Worm (Caenorhabditis elegans): ENCODE data around the gene F28F5.4.

The F28F5.4 gene

DNA sequence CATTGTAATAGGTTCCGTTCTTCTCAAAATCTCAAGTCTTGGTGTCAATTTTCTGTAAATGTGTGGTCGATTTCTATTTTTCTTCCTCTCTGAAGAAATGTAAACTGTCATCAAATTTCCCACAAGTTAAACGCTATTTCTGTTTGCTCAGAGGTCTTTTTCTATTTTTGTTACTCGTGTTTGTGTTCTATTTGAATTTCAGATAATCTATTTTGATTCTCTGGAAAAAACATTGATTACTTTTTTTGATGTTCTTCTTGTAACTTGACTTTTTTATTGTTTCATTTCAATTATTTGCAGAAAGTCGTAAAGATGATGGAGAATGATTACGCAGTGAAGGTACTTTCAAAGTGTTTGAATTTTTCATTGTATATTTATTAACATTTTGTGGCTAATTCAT lies 14.3 kb downstream of the F28F5.4 start, which contains the start of gene lim-8:
lim-8 (plus strand) TSS at position 301 of the 400 bp plus-strand sequence.
- TF ChIP-seq mab-5 (tag; optimal IDR thresholded peaks at IDR 0.05) (no peak), elt-3 (tag; optimal IDR thresholded peaks at IDR 0.05) (no peak), cnd-1 (tag; optimal IDR thresholded peaks at IDR 0.05) (no peak), snpc-4 (tag; optimal IDR thresholded peaks at IDR 0.05) (no peak), sem-2 (GFP tag; optimal IDR thresholded peaks at IDR 0.05) (no peak), M03D4.4 (tag; optimal IDR thresholded peaks at IDR 0.05) (no peak), ceh-39 (tag; optimal IDR thresholded peaks at IDR 0.05) (no peak), lsy-2 (tag; optimal IDR thresholded peaks at IDR 0.05) (no peak), ztf-11 (tag; optimal IDR thresholded peaks at IDR 0.05) (no peak), pha-4 (tag; optimal IDR thresholded peaks at IDR 0.05) (no peak), bed-3 (GFP tag; optimal IDR thresholded peaks at IDR 0.05) (no peak), hlh-1 (tag; optimal IDR thresholded peaks at IDR 0.05) (no peak), zip-8 (tag; optimal IDR thresholded peaks at IDR 0.05) (no peak), elt-1 (tag; optimal IDR thresholded peaks at IDR 0.05; ENCODE audit: borderline replicate concordance, insufficient read depth) (no peak), tbx-8 (GFP tag; optimal IDR thresholded peaks at IDR 0.05) (no peak)

DNA sequence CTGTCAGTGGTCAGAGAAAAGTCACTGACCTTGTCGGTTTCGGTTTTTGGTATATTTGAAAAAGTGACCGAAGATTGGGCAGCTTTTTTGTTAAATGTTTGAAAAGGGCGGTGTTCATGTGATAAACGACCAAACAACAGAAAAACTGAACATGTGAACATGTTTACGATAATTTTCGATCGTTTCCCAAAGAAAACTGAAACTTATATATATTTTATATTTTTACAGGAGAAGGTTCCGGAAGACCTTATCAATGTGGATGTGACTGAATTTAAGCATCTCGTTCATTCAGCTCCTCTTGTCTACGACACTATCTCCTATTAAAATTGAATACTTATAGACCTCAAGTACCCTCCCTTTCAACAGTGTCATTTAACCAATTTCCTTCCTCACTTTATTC lies 17.2 kb downstream of the F28F5.4 start:
- TF ChIP-seq unc-39 (tag; optimal IDR thresholded peaks at IDR 0.05): no peak
- no peak for TF ChIP-seq flh-1 (GFP tag; optimal IDR thresholded peaks at IDR 0.05)
- TF ChIP-seq unc-62 (GFP tag; optimal IDR thresholded peaks at IDR 0.05): no peak

DNA sequence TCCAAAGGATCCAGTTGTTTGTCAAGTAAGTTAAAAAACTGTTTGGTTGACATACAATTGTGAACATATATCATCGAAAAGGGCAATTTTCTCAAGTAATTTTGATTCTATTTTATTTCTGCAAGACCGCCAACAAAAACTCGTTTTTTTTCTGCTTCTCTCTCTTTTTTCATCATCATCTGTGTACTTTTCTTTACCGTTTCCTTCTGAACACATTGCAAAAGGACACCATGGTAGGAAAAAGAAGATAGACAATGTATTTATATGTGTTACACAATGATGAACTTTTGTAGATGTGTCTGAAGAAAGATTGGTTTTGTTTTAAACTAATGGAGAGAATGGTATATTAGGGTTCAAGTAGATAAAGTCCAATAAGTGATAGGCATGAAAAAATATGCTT lies 17.9 kb downstream of the F28F5.4 start:
- TF ChIP-seq sem-2 (GFP tag; optimal IDR thresholded peaks at IDR 0.05) (no peak), ces-1 (GFP tag; optimal IDR thresholded peaks at IDR 0.05) (no peak), bed-3 (GFP tag; optimal IDR thresholded peaks at IDR 0.05) (no peak), ceh-43 (GFP tag; optimal IDR thresholded peaks at IDR 0.05) (no peak), flh-1 (GFP tag; optimal IDR thresholded peaks at IDR 0.05) (no peak), ceh-39 (tag; optimal IDR thresholded peaks at IDR 0.05) (no peak), blmp-1 (tag; optimal IDR thresholded peaks at IDR 0.05) (no peak), ham-2 (GFP tag; optimal IDR thresholded peaks at IDR 0.05) (no peak), ztf-11 (tag; optimal IDR thresholded peaks at IDR 0.05) (no peak), nhr-12 (tag; optimal IDR thresholded peaks at IDR 0.05) (no peak)

DNA sequence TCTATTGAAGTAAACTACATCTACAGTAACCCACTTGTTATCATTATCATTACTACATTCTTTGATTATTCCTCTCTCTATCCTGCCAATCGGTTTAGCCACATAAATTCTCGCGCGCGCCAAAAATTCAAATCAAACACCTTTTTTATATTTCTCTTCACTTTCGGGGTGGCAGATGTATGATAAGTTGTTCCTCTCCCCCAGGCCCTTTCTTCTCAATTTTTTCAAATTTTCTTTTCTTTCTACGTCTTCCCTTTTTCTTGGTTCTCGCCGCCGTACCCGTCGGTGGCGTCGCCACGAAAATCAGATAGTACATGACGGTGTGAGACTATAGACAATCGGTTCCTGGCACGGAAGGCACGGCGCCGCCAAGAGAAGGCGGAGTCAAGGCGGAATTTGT lies 18.9 kb downstream of the F28F5.4 start, which contains the start of gene R05H11.2:
R05H11.2 (plus strand) TSS at position 333 of the 400 bp plus-strand sequence.
- no peak for TF ChIP-seq tbx-8 (GFP tag; optimal IDR thresholded peaks at IDR 0.05)
- no peak for TF ChIP-seq ham-2 (GFP tag; optimal IDR thresholded peaks at IDR 0.05)
- no peak for TF ChIP-seq ces-1 (GFP tag; optimal IDR thresholded peaks at IDR 0.05)
- TF ChIP-seq sem-2 (GFP tag; optimal IDR thresholded peaks at IDR 0.05): no peak
- no peak for TF ChIP-seq nhr-12 (tag; optimal IDR thresholded peaks at IDR 0.05)
- no peak for TF ChIP-seq sptf-1 (tag; optimal IDR thresholded peaks at IDR 0.05)
- TF ChIP-seq elt-3 (tag; optimal IDR thresholded peaks at IDR 0.05): no peak
- no peak for TF ChIP-seq mep-1 (tag; optimal IDR thresholded peaks at IDR 0.05)

DNA sequence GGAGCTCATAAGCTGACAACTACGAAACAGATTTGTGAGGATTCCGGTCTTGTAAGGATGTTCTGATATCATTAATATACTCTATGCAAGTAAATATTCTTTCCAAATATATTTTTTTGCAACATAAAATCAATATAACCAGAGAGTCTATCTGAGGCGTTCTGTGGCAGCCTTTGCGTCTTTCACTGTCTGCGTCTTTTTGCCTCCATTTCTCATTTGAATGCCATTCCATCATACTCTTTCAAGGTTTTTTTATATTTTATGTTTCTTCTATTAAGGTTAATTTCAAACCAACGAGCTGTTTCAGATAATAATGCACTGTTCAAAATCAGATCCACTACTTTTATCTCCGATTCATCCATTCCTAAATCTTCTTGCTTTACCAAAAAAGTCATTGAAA lies 21.5 kb downstream of the F28F5.4 start, which contains the start of gene R05H11.1:
R05H11.1 (plus strand) TSS at position 301 of the 400 bp plus-strand sequence.
- TF ChIP-seq snpc-4 (tag; optimal IDR thresholded peaks at IDR 0.05): no peak
- no peak for TF ChIP-seq hlh-1 (tag; optimal IDR thresholded peaks at IDR 0.05)
- TF ChIP-seq unc-62 (GFP tag; optimal IDR thresholded peaks at IDR 0.05): no peak
- no peak for TF ChIP-seq ces-1 (GFP tag; optimal IDR thresholded peaks at IDR 0.05)
- TF ChIP-seq lin-13 (tag; optimal IDR thresholded peaks at IDR 0.05): no peak
- TF ChIP-seq elt-1 (tag; optimal IDR thresholded peaks at IDR 0.05; ENCODE audit: borderline replicate concordance, insufficient read depth): no peak
- no peak for TF ChIP-seq ceh-43 (GFP tag; optimal IDR thresholded peaks at IDR 0.05)
- no peak for TF ChIP-seq tbx-8 (GFP tag; optimal IDR thresholded peaks at IDR 0.05)
- TF ChIP-seq nhr-28 (tag; optimal IDR thresholded peaks at IDR 0.05): no peak
- TF ChIP-seq zip-8 (tag; optimal IDR thresholded peaks at IDR 0.05): no peak
- no peak for TF ChIP-seq sem-2 (GFP tag; optimal IDR thresholded peaks at IDR 0.05)
- TF ChIP-seq mep-1 (tag; optimal IDR thresholded peaks at IDR 0.05): no peak
- TF ChIP-seq nhr-2 (tag; optimal IDR thresholded peaks at IDR 0.05): no peak

Measured in whole organism, mixed stage, embryonic.